Worm (Caenorhabditis elegans) whole organism, mixed stage, embryonic: ENCODE results near the gene B0563.1.

Experiments
- ceh-39 ChIP-seq: fragments of 150-350 bp; optimal IDR thresholded peaks from 2 replicates; lab custom pipeline; 2014; ENCODE audit warnings: missing biosample characterization, missing genetic modification characterization
- elt-1 ChIP-seq: sonication (generic microtip); optimal IDR thresholded peaks from 2 replicates; lab custom pipeline; 2017; ENCODE audit warnings: missing genetic modification characterization, mild to moderate bottlenecking, missing compliant biosample characterization, antibody characterized with exemption, moderate library complexity, borderline replicate concordance; ENCODE audit not compliant: insufficient read depth
- lin-13 ChIP-seq: fragments of 150-350 bp; optimal IDR thresholded peaks from 2 replicates; lab custom pipeline; 2014; ENCODE audit warnings: missing biosample characterization, missing genetic modification characterization
- mls-2 ChIP-seq: sonication (generic microtip); optimal IDR thresholded peaks from 2 replicates; lab custom pipeline; 2016; ENCODE audit warnings: mild to moderate bottlenecking, missing genetic modification characterization, moderate library complexity, missing compliant biosample characterization
- pha-4 ChIP-seq: fragments of 150-350 bp; optimal IDR thresholded peaks from 2 replicates; lab custom pipeline; 2018; ENCODE audit warnings: missing biosample characterization, missing genetic modification reagents, missing genetic modification characterization
- sem-2 ChIP-seq: fragments of 200-800 bp; sonication (Bioruptor generic); optimal IDR thresholded peaks from 2 replicates; lab custom pipeline; 2018; ENCODE audit warnings: mild to moderate bottlenecking, missing genetic modification characterization, missing compliant biosample characterization
- sptf-1 ChIP-seq: sonication (generic microtip); optimal IDR thresholded peaks from 2 replicates; lab custom pipeline; 2017; ENCODE audit warnings: mild to moderate bottlenecking, missing genetic modification characterization, moderate library complexity, missing compliant biosample characterization
- unc-62 ChIP-seq: fragments of 150-350 bp; optimal IDR thresholded peaks from 2 replicates; lab custom pipeline; 2014; ENCODE audit warnings: missing biosample characterization, missing genetic modification reagents, missing genetic modification characterization

DNA sequence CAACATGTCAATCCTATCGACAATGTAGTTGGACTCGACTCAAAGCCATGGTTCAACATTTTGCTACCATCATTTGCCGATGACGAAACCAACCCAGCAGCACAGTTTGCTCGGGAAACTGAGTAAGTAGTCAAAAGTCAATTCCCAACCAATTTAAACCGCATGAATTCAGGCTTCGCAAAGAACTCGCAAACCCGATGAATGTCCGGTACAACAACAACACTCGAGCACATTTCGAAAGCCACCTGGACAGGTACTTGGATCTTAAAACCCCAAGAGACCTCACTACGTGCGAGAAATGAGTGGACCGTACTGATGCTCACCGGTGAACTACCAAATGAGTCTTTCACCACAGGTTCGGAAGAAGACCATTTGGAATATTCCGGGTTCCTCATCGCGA, 22.7 kb downstream of the B0563.1 start:
- no peak for TF ChIP-seq ceh-39 (tag; lab: Kevin White, UChicago)
- TF ChIP-seq sem-2 (GFP tag; lab: Kevin White, UChicago), result no peak
- no peak for TF ChIP-seq lin-13 (tag; lab: Kevin White, UChicago)
- no peak for TF ChIP-seq pha-4
- no peak for TF ChIP-seq elt-1 (tag; lab: Kevin White, UChicago)
- no peak for TF ChIP-seq sptf-1
- TF ChIP-seq mls-2 (tag; lab: Kevin White, UChicago), result no peak
- TF ChIP-seq unc-62 (GFP tag; lab: Kevin White, UChicago), result no peak
